Worm (Caenorhabditis elegans): ENCODE data around the gene col-103.

Gene col-103

ce11 chrIV:740674-741073, 22.8 kb downstream of the col-103 start (continued):
- TF ChIP-seq fkh-4 (tag; optimal IDR thresholded peaks at IDR 0.05; ENCODE audit: borderline replicate concordance) (no peak), tbx-2 (tag; optimal IDR thresholded peaks at IDR 0.05) (peak; percentile 47), hlh-4 (tag; optimal IDR thresholded peaks at IDR 0.05) (no peak), rnt-1 (tag; optimal IDR thresholded peaks at IDR 0.05) (peak; percentile 74), efl-1 (optimal IDR thresholded peaks at IDR 0.05) (peak; percentile 12 to 26), efl-1 (GFP tag; optimal IDR thresholded peaks at IDR 0.05 in 1 of 2) (no peak), lin-39 (tag; optimal IDR thresholded peaks at IDR 0.05) (peak; percentile 58), hlh-17 (GFP tag; optimal IDR thresholded peaks at IDR 0.05; ENCODE audit: borderline replicate concordance) (no peak), dsc-1 (tag; optimal IDR thresholded peaks at IDR 0.05) (peak; percentile 19), nhr-47 (tag; optimal IDR thresholded peaks at IDR 0.05) (peak; percentile 10), nhr-12 (tag; optimal IDR thresholded peaks at IDR 0.05) (no peak), nhr-84 (tag; optimal IDR thresholded peaks at IDR 0.05) (no peak), C04F5.9 (tag; optimal IDR thresholded peaks at IDR 0.05) (no peak), lsy-2 (tag; optimal IDR thresholded peaks at IDR 0.05) (peak; percentile 5 to 13), ceh-8 (GFP tag; optimal IDR thresholded peaks at IDR 0.05) (no peak), lin-14 (GFP tag; optimal IDR thresholded peaks at IDR 0.05) (peak; percentile 77), lin-15B (tag; optimal IDR thresholded peaks at IDR 0.05) (no peak), unc-62 (GFP tag; optimal IDR thresholded peaks at IDR 0.05) (no peak), fkh-10 (GFP tag; optimal IDR thresholded peaks at IDR 0.05) (no peak), nhr-19 (GFP tag; conservative IDR thresholded peaks at IDR 0.05) (peak; percentile 47), snu-23 (GFP tag; optimal IDR thresholded peaks at IDR 0.05) (peak; percentile 32), snpc-4 (tag; optimal IDR thresholded peaks at IDR 0.05) (no peak), grh-1 (GFP tag; IDR thresholded peaks at IDR 0.05) (no peak), ztf-4 (tag; optimal IDR thresholded peaks at IDR 0.05) (no peak), ama-1 (optimal IDR thresholded peaks at IDR 0.05) (no peak), egl-13 (tag; optimal IDR thresholded peaks at IDR 0.05) (no peak), ceh-63 (GFP tag; optimal IDR thresholded peaks at IDR 0.05) (no peak), pag-3 (tag; optimal IDR thresholded peaks at IDR 0.05; ENCODE audit: borderline replicate concordance, insufficient read depth) (no peak), tlp-1 (tag; optimal IDR thresholded peaks at IDR 0.05) (no peak), swsn-7 (tag; optimal IDR thresholded peaks at IDR 0.05) (no peak), ceh-90 (tag; optimal IDR thresholded peaks at IDR 0.05) (no peak), ztf-11 (tag; optimal IDR thresholded peaks at IDR 0.05) (no peak), nhr-90 (tag; optimal IDR thresholded peaks at IDR 0.05; ENCODE audit: poor library complexity) (no peak), ets-5 (GFP tag; IDR thresholded peaks at IDR 0.05) (no peak), lin-35 (GFP tag; optimal IDR thresholded peaks at IDR 0.05) (no peak), vab-15 (tag; optimal IDR thresholded peaks at IDR 0.05) (no peak), nhr-85 (tag) (no peak)

- TF ChIP-seq nhr-85 (tag) = peak; percentile 41
- TF ChIP-seq hlh-4 (tag; optimal IDR thresholded peaks at IDR 0.05) = no peak
- TF ChIP-seq fkh-4 (tag; optimal IDR thresholded peaks at IDR 0.05; ENCODE audit: borderline replicate concordance) = no peak
- no peak for TF ChIP-seq tbx-2 (tag; optimal IDR thresholded peaks at IDR 0.05)
Observed at ce11 chrIV:736447-736846, 27.0 kb downstream of the col-103 start, which contains the start of gene kvs-5. Gene kvs-5 (plus strand): TSS chrIV:736747.

- no peak for TF ChIP-seq mep-1 (tag; optimal IDR thresholded peaks at IDR 0.05)
- no peak for TF ChIP-seq nhr-90 (tag; optimal IDR thresholded peaks at IDR 0.05; ENCODE audit: poor library complexity)
- no peak for TF ChIP-seq pag-3 (tag; optimal IDR thresholded peaks at IDR 0.05; ENCODE audit: borderline replicate concordance, insufficient read depth)
- TF ChIP-seq mdl-1 (tag; optimal IDR thresholded peaks at IDR 0.05) = no peak
- no peak for TF ChIP-seq alr-1 (tag; optimal IDR thresholded peaks at IDR 0.05; ENCODE audit: borderline replicate concordance)
- no peak for TF ChIP-seq tlp-1 (tag; optimal IDR thresholded peaks at IDR 0.05)
- no peak for TF ChIP-seq ztf-4 (tag; optimal IDR thresholded peaks at IDR 0.05)
Observed at ce11 chrIV:730937-731336, 32.5 kb downstream of the col-103 start, which contains the start of gene srt-24. Gene srt-24 (minus strand): TSS chrIV:731037.

All from whole organism, L1 larva.